Fruit fly (Drosophila melanogaster) whole organism, wandering third instar larva: Measurements from ENCODE around the gene RabX2.

Experiments
- Abd-B ChIP-seq: fragments of >200 bp; optimal IDR thresholded peaks from 2 replicates; lab custom pipeline; 2017; ENCODE audit warnings: missing biosample characterization, missing genetic modification characterization
- CG32264 ChIP-seq: fragments of 200-800 bp; sonication (Bioruptor generic); optimal IDR thresholded peaks from 2 replicates; lab custom pipeline; 2016; ENCODE audit warnings: missing biosample characterization, missing genetic modification characterization
- CG9705 ChIP-seq: fragments of 200-800 bp; sonication (Bioruptor generic); optimal IDR thresholded peaks from 2 replicates; lab custom pipeline; 2018; ENCODE audit warnings: missing biosample characterization, mild to moderate bottlenecking, missing genetic modification characterization
- GATAd ChIP-seq: sonication (Bioruptor generic); optimal IDR thresholded peaks from 2 replicates; lab custom pipeline; 2016; ENCODE audit warnings: missing biosample characterization, missing genetic modification characterization
- HLH106 ChIP-seq: fragments of 200-800 bp; optimal IDR thresholded peaks from 3 replicates; lab custom pipeline; 2019; ENCODE audit warnings: missing biosample characterization, mild to moderate bottlenecking, missing genetic modification characterization, moderate library complexity
- Hr78 ChIP-seq: fragments of >200 bp; optimal IDR thresholded peaks from 2 replicates; lab custom pipeline; 2017; ENCODE audit warnings: missing biosample characterization, missing genetic modification characterization
- Hr83 ChIP-seq: fragments of 200-300 bp; sonication (Bioruptor generic); optimal IDR thresholded peaks from 2 replicates; lab custom pipeline; 2016; ENCODE audit warnings: missing biosample characterization, mild to moderate bottlenecking, missing genetic modification characterization, moderate library complexity; ENCODE audit not compliant: poor library complexity, severe bottlenecking
- Jra ChIP-seq: sonication (Bioruptor generic); optimal IDR thresholded peaks from 2 replicates; lab custom pipeline; 2016; ENCODE audit warnings: missing biosample characterization, missing genetic modification characterization
- Mio ChIP-seq: sonication (Bioruptor generic); optimal IDR thresholded peaks from 2 replicates; lab custom pipeline; 2016; ENCODE audit warnings: missing biosample characterization, missing genetic modification characterization
- Myc ChIP-seq: fragments of >200 bp; optimal IDR thresholded peaks from 2 replicates; lab custom pipeline; 2017
- N ChIP-seq: fragments of >200 bp; optimal IDR thresholded peaks from 2 replicates; lab custom pipeline; 2018; ENCODE audit warnings: missing biosample characterization, missing external identifiers, missing genetic modification characterization
- OdsH ChIP-seq: fragments of 200-800 bp; sonication (Bioruptor generic); optimal IDR thresholded peaks from 2 replicates; lab custom pipeline; 2016; ENCODE audit warnings: missing biosample characterization, mild to moderate bottlenecking, missing genetic modification characterization
- Rel ChIP-seq, 2 experiments: fragments of 200-800 bp; sonication (Bioruptor generic) in 1 of 2; optimal IDR thresholded peaks; 2 replicates in 1 of 2; 3 replicates in 1 of 2; lab custom pipeline; 2016 to 2019; ENCODE audit warnings: mild to moderate bottlenecking in 2 of 2, missing biosample characterization in 2 of 2, missing genetic modification characterization in 2 of 2, moderate library complexity in 1 of 2
- Sp1 ChIP-seq: fragments of 200-800 bp; sonication (Bioruptor generic); optimal IDR thresholded peaks from 3 replicates; lab custom pipeline; 2019; ENCODE audit warnings: missing biosample characterization, mild to moderate bottlenecking, missing genetic modification characterization, moderate library complexity
- Vsx2 ChIP-seq: fragments of 200-300, 225-300 bp; sonication (Bioruptor generic); optimal IDR thresholded peaks from 2 replicates; lab custom pipeline; 2018; ENCODE audit warnings: missing biosample characterization, missing genetic modification characterization; ENCODE audit not compliant: partially characterized antibody
- br ChIP-seq: fragments of 200-800 bp; sonication (Bioruptor generic); optimal IDR thresholded peaks from 2 replicates; lab custom pipeline; 2016; ENCODE audit warnings: missing biosample characterization, missing genetic modification characterization
- brk ChIP-seq: fragments of 200-800 bp; sonication (Bioruptor generic); optimal IDR thresholded peaks from 2 replicates; lab custom pipeline; 2016; ENCODE audit warnings: missing biosample characterization, mild to moderate bottlenecking, missing genetic modification characterization
- dl ChIP-seq, 2 experiments: fragments of 175-275, 200-275 bp in 1 of 2; fragments of 200-275 bp in 1 of 2; sonication (Bioruptor generic); optimal IDR thresholded peaks; lab custom pipeline; 2018; ENCODE audit warnings: mild to moderate bottlenecking in 2 of 2, missing biosample characterization in 2 of 2, missing genetic modification characterization in 2 of 2, moderate library complexity in 2 of 2; ENCODE audit not compliant: partially characterized antibody in 2 of 2, insufficient read depth in 1 of 2
- dmrt93B ChIP-seq: fragments of 200-800 bp; sonication (Bioruptor generic); optimal IDR thresholded peaks from 2 replicates; lab custom pipeline; 2018; ENCODE audit warnings: missing biosample characterization, mild to moderate bottlenecking, missing genetic modification characterization
- foxo ChIP-seq, 2 experiments: fragments of 200-800 bp; sonication (Bioruptor generic); optimal IDR thresholded peaks; 2 replicates in 1 of 2; 3 replicates in 1 of 2; lab custom pipeline; 2016 to 2017; ENCODE audit warnings: missing biosample characterization in 2 of 2, missing genetic modification characterization in 2 of 2
- fru ChIP-seq: fragments of 200-800 bp; sonication (Bioruptor generic); optimal IDR thresholded peaks from 3 replicates; lab custom pipeline; 2016; ENCODE audit warnings: missing biosample characterization, mild to moderate bottlenecking, missing genetic modification characterization
- h ChIP-seq: fragments of 200-800 bp; sonication (Bioruptor generic); optimal IDR thresholded peaks from 3 replicates; lab custom pipeline; 2016; ENCODE audit warnings: missing biosample characterization, mild to moderate bottlenecking, missing genetic modification characterization
- jim ChIP-seq: fragments of 175-275, 200-325 bp; sonication (Bioruptor generic); optimal IDR thresholded peaks from 2 replicates; lab custom pipeline; 2016; ENCODE audit warnings: missing biosample characterization, mild to moderate bottlenecking, missing genetic modification characterization
- lola ChIP-seq: fragments of >200 bp; optimal IDR thresholded peaks from 2 replicates; lab custom pipeline; 2017; ENCODE audit warnings: missing biosample characterization, missing genetic modification characterization
- pan ChIP-seq: fragments of >200 bp; optimal IDR thresholded peaks from 2 replicates; lab custom pipeline; 2017
- psq ChIP-seq: fragments of 200-800 bp; sonication (Bioruptor generic); optimal IDR thresholded peaks from 3 replicates; lab custom pipeline; 2017; ENCODE audit warnings: missing biosample characterization, mild to moderate bottlenecking, missing genetic modification characterization, moderate library complexity
- rgr ChIP-seq: fragments of 200-800 bp; sonication (Bioruptor generic); optimal IDR thresholded peaks from 3 replicates; lab custom pipeline; 2016; ENCODE audit warnings: missing biosample characterization, mild to moderate bottlenecking, missing genetic modification characterization
- tai ChIP-seq: sonication (Bioruptor generic); optimal IDR thresholded peaks from 2 replicates; lab custom pipeline; 2016; ENCODE audit warnings: missing biosample characterization, missing genetic modification characterization
- usp ChIP-seq: fragments of >200 bp; optimal IDR thresholded peaks from 2 replicates; lab custom pipeline; 2017; ENCODE audit warnings: missing biosample characterization, missing genetic modification characterization
- woc ChIP-seq: sonication (Bioruptor generic); optimal IDR thresholded peaks from 2 replicates; lab custom pipeline; 2016; ENCODE audit warnings: missing biosample characterization, mild to moderate bottlenecking, missing genetic modification characterization

RabX2 gene

DNA sequence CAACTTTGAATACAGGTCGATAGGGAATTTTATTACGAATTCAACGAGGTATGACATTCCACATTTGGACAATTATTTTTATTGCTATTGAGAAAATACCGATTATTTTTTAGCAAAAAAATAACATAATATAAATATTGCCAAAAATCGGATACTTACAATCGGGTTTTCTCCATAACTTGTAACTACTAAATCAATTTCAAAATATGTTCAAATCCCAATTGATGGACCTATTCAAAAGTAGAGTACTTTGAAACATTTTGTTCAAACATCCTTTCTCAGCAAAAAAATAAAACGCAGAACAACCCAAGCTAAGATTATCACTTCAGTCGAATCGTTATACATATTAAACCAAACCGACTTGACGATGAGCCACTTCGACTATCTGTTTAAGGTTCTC, at the start of gene RabX2:
Gene RabX2, plus strand, starts transcription at position 301 of the 400 bp plus-strand sequence.
- TF ChIP-seq jim (GFP tag; lab: Kevin White, UChicago) (no peak), Rel (GFP tag; optimal IDR thresholded peaks at IDR 0.05; lab: Kevin White, UChicago) (no peak), Rel (tag; optimal IDR thresholded peaks at IDR 0.05; lab: Kevin White, UChicago) (no peak), Abd-B (GFP tag; lab: Kevin White, UChicago) (no peak), OdsH (GFP tag; lab: Kevin White, UChicago) (no peak), usp (GFP tag; lab: Kevin White, UChicago) (no peak), foxo (GFP tag; optimal IDR thresholded peaks at IDR 0.05; lab: Kevin White, UChicago) (no peak), dl (GFP tag; optimal IDR thresholded peaks at IDR 0.05; lab: Kevin White, UChicago; ENCODE audit: insufficient read depth in 1 of 2, partially characterized antibody in 2 of 2) (no peak), woc (no peak), Sp1 (GFP tag; lab: Kevin White, UChicago) (no peak), pan (lab: Kevin White, UChicago) (no peak), Vsx2 (GFP tag; lab: Kevin White, UChicago) (no peak), Hr78 (GFP tag; lab: Kevin White, UChicago) (no peak)
- TF ChIP-seq, all 38 proteins: peak for 0

DNA sequence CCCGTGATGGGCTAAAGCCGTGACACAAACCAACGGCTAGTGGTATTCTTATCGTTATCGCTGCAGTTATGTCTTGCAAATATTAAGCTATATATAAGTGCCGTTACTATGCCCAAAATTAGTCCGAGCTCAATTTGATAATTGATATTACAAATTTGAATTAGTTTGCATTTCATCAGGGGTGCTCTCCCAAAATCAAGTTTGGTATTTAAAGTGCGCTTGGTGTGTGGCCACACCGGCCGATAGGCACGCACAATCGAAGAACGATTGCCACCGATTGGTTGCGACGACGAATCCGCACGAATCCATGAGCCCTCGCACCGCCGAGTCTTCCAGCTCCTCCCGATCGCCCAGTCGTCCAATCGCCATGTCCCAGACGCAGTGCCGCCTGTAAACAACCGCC, 49.4 kb upstream of the RabX2 start, which contains the start of gene CG17841:
Gene CG17841, plus strand, starts transcription at position 252 of the 403 bp plus-strand sequence.
- TF ChIP-seq br (GFP tag; lab: Kevin White, UChicago) (no peak), brk (GFP tag; lab: Kevin White, UChicago) (no peak), fru (GFP tag; lab: Kevin White, UChicago) (no peak), Hr78 (GFP tag; lab: Kevin White, UChicago) (no peak), Hr83 (GFP tag; lab: Kevin White, UChicago) (no peak), jim (GFP tag; lab: Kevin White, UChicago) (no peak), lola (GFP tag; lab: Kevin White, UChicago) (no peak), h (GFP tag; lab: Kevin White, UChicago) (no peak), GATAd (GFP tag; lab: Kevin White, UChicago) (no peak), Vsx2 (GFP tag; lab: Kevin White, UChicago) (no peak), Sp1 (GFP tag; lab: Kevin White, UChicago) (no peak), tai (GFP tag; lab: Kevin White, UChicago) (no peak)
- TF ChIP-seq, all 38 proteins: peak for 0

DNA sequence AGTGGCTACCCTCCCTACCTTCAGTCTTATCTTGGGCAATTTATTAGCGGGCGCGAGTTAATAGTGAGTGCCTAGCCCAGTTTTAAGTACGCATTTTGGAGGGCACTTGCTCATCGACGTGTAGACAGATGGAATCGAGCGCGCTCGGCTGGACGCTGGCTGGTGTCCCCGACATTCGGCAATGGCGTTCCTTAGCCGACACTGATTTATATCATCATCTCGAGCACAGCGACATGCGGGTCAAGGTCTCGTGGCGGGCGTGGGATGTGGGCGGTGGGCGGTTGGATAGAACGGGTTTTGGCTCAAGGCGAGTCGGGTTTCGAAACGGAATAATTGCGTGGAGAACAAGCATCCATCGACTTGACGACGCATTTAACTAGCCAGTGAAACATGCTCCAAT, 47.9 kb upstream of the RabX2 start:
- no peak for TF ChIP-seq OdsH (GFP tag; lab: Kevin White, UChicago)
- no peak for TF ChIP-seq jim (GFP tag; lab: Kevin White, UChicago)
- no peak for TF ChIP-seq Rel (GFP tag; optimal IDR thresholded peaks at IDR 0.05; lab: Kevin White, UChicago)
- TF ChIP-seq Rel (tag; optimal IDR thresholded peaks at IDR 0.05; lab: Kevin White, UChicago) = no peak
- TF ChIP-seq Jra (GFP tag; lab: Kevin White, UChicago) = no peak
- TF ChIP-seq N (GFP tag; lab: Kevin White, UChicago) = no peak
- no peak for TF ChIP-seq rgr (GFP tag; lab: Kevin White, UChicago)
- no peak for TF ChIP-seq CG32264 (GFP tag; lab: Kevin White, UChicago)
- TF ChIP-seq tai (GFP tag; lab: Kevin White, UChicago) = no peak
- TF ChIP-seq h (GFP tag; lab: Kevin White, UChicago) = no peak
- no peak for TF ChIP-seq CG9705 (GFP tag; lab: Kevin White, UChicago)
- no peak for TF ChIP-seq Hr83 (GFP tag; lab: Kevin White, UChicago)
- no peak for TF ChIP-seq woc
- TF ChIP-seq dl (GFP tag; optimal IDR thresholded peaks at IDR 0.05; lab: Kevin White, UChicago; ENCODE audit: insufficient read depth in 1 of 2, partially characterized antibody in 2 of 2) = no peak
- TF ChIP-seq HLH106 = no peak
- TF ChIP-seq usp (GFP tag; lab: Kevin White, UChicago) = no peak
- TF ChIP-seq dmrt93B (GFP tag; lab: Kevin White, UChicago) = no peak
- TF ChIP-seq Vsx2 (GFP tag; lab: Kevin White, UChicago) = no peak
- TF ChIP-seq brk (GFP tag; lab: Kevin White, UChicago) = no peak

DNA sequence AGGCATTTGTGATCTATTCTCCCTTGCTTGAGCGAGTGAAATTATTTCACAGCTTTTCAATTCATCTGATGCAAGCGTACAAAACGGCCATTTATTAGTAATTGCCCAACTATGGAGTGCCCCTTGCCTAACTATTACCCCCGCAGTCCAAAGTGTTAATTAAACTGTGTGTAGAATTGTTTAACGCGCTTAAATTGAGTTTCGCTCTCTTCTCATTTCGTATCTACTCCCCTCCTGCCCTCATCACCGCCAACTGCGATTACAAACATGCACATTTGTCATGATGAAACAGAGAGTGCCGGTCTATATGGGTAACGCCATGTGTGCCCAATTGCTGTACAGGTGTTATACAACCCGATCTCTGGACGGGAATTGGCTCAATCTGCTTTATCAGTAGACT, 47.5 kb upstream of the RabX2 start:
- TF ChIP-seq Rel (GFP tag; optimal IDR thresholded peaks at IDR 0.05; lab: Kevin White, UChicago) = no peak
- TF ChIP-seq Rel (tag; optimal IDR thresholded peaks at IDR 0.05; lab: Kevin White, UChicago) = no peak
- TF ChIP-seq psq (GFP tag; lab: Kevin White, UChicago) = no peak
- no peak for TF ChIP-seq Mio (GFP tag; lab: Kevin White, UChicago)
- TF ChIP-seq Myc = no peak
- no peak for TF ChIP-seq Sp1 (GFP tag; lab: Kevin White, UChicago)
- TF ChIP-seq, all 38 proteins: peak for 0
